Worm (Caenorhabditis elegans) whole organism, young adult: ENCODE measurements around the gene mau-8.

ENCODE experiments used
- B0336.3 ChIP-seq: fragments of 200-800 bp; sonication (Bioruptor generic); IDR thresholded peaks from 2 replicates; pipeline ENCODE4 v1.3.6; 2022; ENCODE audit warnings: missing genetic modification characterization, missing compliant biosample characterization
- C06A6.2 ChIP-seq: fragments of 200-800 bp; sonication (Bioruptor generic); conservative IDR thresholded peaks from 2 replicates; pipeline ENCODE4 v1.3.6; 2022; ENCODE audit warnings: missing genetic modification characterization, missing compliant biosample characterization
- F39B2.1 ChIP-seq: fragments of 200-800 bp; sonication (Bioruptor generic); IDR thresholded peaks from 2 replicates; pipeline ENCODE4 v1.3.6; 2022; ENCODE audit warnings: missing genetic modification reagents, missing genetic modification characterization, missing compliant biosample characterization
- F55B11.4 ChIP-seq: sonication (generic microtip); optimal IDR thresholded peaks from 2 replicates; lab custom pipeline; 2016; ENCODE audit warnings: missing compliant biosample characterization, missing genetic modification characterization, borderline replicate concordance; ENCODE audit not compliant: insufficient read depth
- K12H6.12 ChIP-seq: fragments of 200-800 bp; sonication (Bioruptor generic); optimal IDR thresholded peaks from 2 replicates; lab custom pipeline; 2018; ENCODE audit warnings: mild to moderate bottlenecking, missing genetic modification characterization, missing compliant biosample characterization
- Y53F4B.3 ChIP-seq: fragments of 200-800 bp; sonication (Bioruptor generic); IDR thresholded peaks from 2 replicates; pipeline ENCODE4 v1.3.6; 2022; ENCODE audit warnings: missing genetic modification reagents, missing genetic modification characterization, missing compliant biosample characterization
- Y53G8AR.9 ChIP-seq: fragments of 200-800 bp; sonication (Bioruptor generic); conservative IDR thresholded peaks from 2 replicates; pipeline ENCODE4 v1.3.6; 2022; ENCODE audit warnings: missing genetic modification reagents, missing genetic modification characterization, missing compliant biosample characterization
- Y67H2A.10 ChIP-seq: fragments of 200-800 bp; sonication (Bioruptor generic); conservative IDR thresholded peaks from 2 replicates; pipeline ENCODE4 v1.3.6; 2022; ENCODE audit warnings: missing genetic modification reagents, missing genetic modification characterization, missing compliant biosample characterization
- ZK185.1 ChIP-seq: sonication (generic microtip); optimal IDR thresholded peaks from 2 replicates; lab custom pipeline; 2016; ENCODE audit warnings: mild to moderate bottlenecking, missing genetic modification characterization, missing compliant biosample characterization; ENCODE audit not compliant: poor library complexity, severe bottlenecking
- ama-1 ChIP-seq, 3 experiments: fragments of 150-350 bp in 1 of 3; sonication (generic microtip) in 2 of 3; optimal IDR thresholded peaks; 2 replicates each; lab custom pipeline; 2014 to 2018; ENCODE audit warnings: missing biosample characterization in 2 of 3, missing genetic modification characterization in 2 of 3, missing genetic modification reagents in 2 of 3
- athp-1 ChIP-seq: sonication (generic microtip); optimal IDR thresholded peaks from 2 replicates; lab custom pipeline; 2017; ENCODE audit warnings: mild to moderate bottlenecking, missing genetic modification characterization, missing compliant biosample characterization
- attf-3 ChIP-seq: fragments of 200-800 bp; sonication (Bioruptor generic); conservative IDR thresholded peaks from 2 replicates; pipeline ENCODE4 v1.3.6; 2022; ENCODE audit warnings: missing genetic modification reagents, missing genetic modification characterization, missing compliant biosample characterization
- attf-5 ChIP-seq: fragments of 200-800 bp; sonication (Bioruptor generic); optimal IDR thresholded peaks from 2 replicates; lab custom pipeline; 2018; ENCODE audit warnings: mild to moderate bottlenecking, missing genetic modification characterization, missing compliant biosample characterization
- attf-6 ChIP-seq: fragments of 200-800 bp; sonication (Bioruptor generic); IDR thresholded peaks from 2 replicates; pipeline ENCODE4 v1.3.6; 2022; ENCODE audit warnings: missing genetic modification reagents, missing genetic modification characterization, missing compliant biosample characterization
- bed-1 ChIP-seq: fragments of 200-800 bp; sonication (Bioruptor generic); IDR thresholded peaks from 2 replicates; pipeline ENCODE4 v1.3.6; 2022; ENCODE audit warnings: missing genetic modification reagents, missing genetic modification characterization, missing compliant biosample characterization
- ceh-58 ChIP-seq: fragments of 200-800 bp; sonication (Bioruptor generic); IDR thresholded peaks from 2 replicates; pipeline ENCODE4 v1.3.6; 2022; ENCODE audit warnings: missing genetic modification characterization, missing compliant biosample characterization
- ceh-91 ChIP-seq: fragments of 200-800 bp; sonication (Bioruptor generic); IDR thresholded peaks from 2 replicates; pipeline ENCODE4 v1.3.6; 2022; ENCODE audit warnings: missing genetic modification reagents, missing genetic modification characterization, missing compliant biosample characterization
- dox-1 ChIP-seq: fragments of 200-800 bp; sonication (Bioruptor generic); IDR thresholded peaks from 2 replicates; pipeline ENCODE4 v1.3.6; 2022; ENCODE audit warnings: missing genetic modification reagents, missing genetic modification characterization, missing compliant biosample characterization
- efl-1 ChIP-seq: fragments of 150-350 bp; optimal IDR thresholded peaks from 2 replicates; lab custom pipeline; 2014; ENCODE audit warnings: missing biosample characterization, missing genetic modification reagents, missing genetic modification characterization
- hlh-12 ChIP-seq: sonication (generic microtip); optimal IDR thresholded peaks from 2 replicates; lab custom pipeline; 2016; ENCODE audit warnings: missing genetic modification characterization, missing compliant biosample characterization
- hlh-26 ChIP-seq: fragments of 200-800 bp; sonication (Bioruptor generic); conservative IDR thresholded peaks from 2 replicates; pipeline ENCODE4 v1.3.6; 2022; ENCODE audit warnings: missing genetic modification reagents, missing genetic modification characterization, missing compliant biosample characterization
- hmg-1.2 ChIP-seq: fragments of 200-800 bp; sonication (Bioruptor generic); IDR thresholded peaks from 2 replicates; pipeline ENCODE4 v1.3.6; 2022; ENCODE audit warnings: missing genetic modification reagents, missing genetic modification characterization, missing compliant biosample characterization
- hmg-20 ChIP-seq: fragments of 200-800 bp; sonication (Bioruptor generic); IDR thresholded peaks from 2 replicates; pipeline ENCODE4 v1.3.6; 2022; ENCODE audit warnings: missing genetic modification reagents, missing genetic modification characterization, missing compliant biosample characterization
- let-607 ChIP-seq, 2 experiments: fragments of 200-800 bp in 1 of 2; sonication (Bioruptor generic) in 1 of 2; sonication (generic microtip) in 1 of 2; optimal IDR thresholded peaks; 2 replicates each; lab custom pipeline; 2016 to 2018; ENCODE audit warnings: mild to moderate bottlenecking in 2 of 2, missing compliant biosample characterization in 2 of 2, missing genetic modification characterization in 2 of 2, moderate library complexity in 2 of 2, missing genotype in 1 of 2
- lin-35 ChIP-seq, 3 experiments: fragments of 150-350 bp in 2 of 3; sonication (generic microtip) in 1 of 3; optimal IDR thresholded peaks; 2 replicates each; lab custom pipeline; 2014 to 2018; ENCODE audit warnings: missing biosample characterization in 3 of 3, missing genetic modification characterization in 3 of 3, missing genetic modification reagents in 3 of 3
- lsl-1 ChIP-seq: fragments of 200-800 bp; sonication (Bioruptor generic); optimal IDR thresholded peaks from 2 replicates; lab custom pipeline; 2018; ENCODE audit warnings: mild to moderate bottlenecking, missing genetic modification characterization, moderate library complexity, missing compliant biosample characterization
- madf-10 ChIP-seq: sonication (generic microtip); optimal IDR thresholded peaks from 2 replicates; lab custom pipeline; 2016; ENCODE audit warnings: mild to moderate bottlenecking, missing genetic modification characterization, missing compliant biosample characterization
- mel-28 ChIP-seq: sonication (generic microtip); optimal IDR thresholded peaks from 2 replicates; lab custom pipeline; 2016; ENCODE audit warnings: borderline replicate concordance, mild to moderate bottlenecking, missing genetic modification characterization, missing compliant biosample characterization
- mxl-1 ChIP-seq: sonication (generic microtip); optimal IDR thresholded peaks from 2 replicates; lab custom pipeline; 2016; ENCODE audit warnings: missing genetic modification characterization, missing compliant biosample characterization
- nfya-1 ChIP-seq: sonication (generic microtip); optimal IDR thresholded peaks from 2 replicates; lab custom pipeline; 2017; ENCODE audit warnings: antibody characterized with exemption, missing compliant biosample characterization, missing genetic modification characterization, borderline replicate concordance; ENCODE audit not compliant: insufficient read depth
- nhr-27 ChIP-seq: fragments of 200-800 bp; sonication (Bioruptor generic); optimal IDR thresholded peaks from 2 replicates; lab custom pipeline; 2018; ENCODE audit warnings: mild to moderate bottlenecking, missing genetic modification characterization, moderate library complexity, missing compliant biosample characterization
- nhr-80 ChIP-seq: sonication (generic microtip); optimal IDR thresholded peaks from 2 replicates; lab custom pipeline; 2016; ENCODE audit warnings: missing genetic modification characterization, missing compliant biosample characterization
- sdz-38 ChIP-seq: sonication (generic microtip); optimal IDR thresholded peaks from 2 replicates; lab custom pipeline; 2016; ENCODE audit warnings: missing genotype, missing genetic modification characterization, missing compliant biosample characterization
- snpc-4 ChIP-seq, 5 experiments: fragments of 150-350 bp in 1 of 5; sonication (generic microtip) in 4 of 5; optimal IDR thresholded peaks; 2 replicates each; lab custom pipeline; 2014 to 2018; ENCODE audit warnings: missing genetic modification characterization in 5 of 5, missing biosample characterization in 3 of 5, antibody characterized with exemption in 2 of 5, mild to moderate bottlenecking in 2 of 5, missing compliant biosample characterization in 2 of 5, missing genotype in 2 of 5, moderate library complexity in 2 of 5, missing genetic modification reagents in 1 of 5
- sptf-2 ChIP-seq: fragments of 200-800 bp; sonication (Bioruptor generic); optimal IDR thresholded peaks from 2 replicates; lab custom pipeline; 2018; ENCODE audit warnings: mild to moderate bottlenecking, missing genetic modification characterization, missing compliant biosample characterization
- tbx-9 ChIP-seq: sonication (generic microtip); optimal IDR thresholded peaks from 2 replicates; lab custom pipeline; 2016; ENCODE audit warnings: borderline replicate concordance, missing genetic modification characterization, inconsistent platforms, missing compliant biosample characterization
- unc-62 ChIP-seq: fragments of 150-350 bp; optimal IDR thresholded peaks from 2 replicates; lab custom pipeline; 2014; ENCODE audit warnings: missing biosample characterization, missing genetic modification reagents, missing genetic modification characterization

mau-8 gene

DNA sequence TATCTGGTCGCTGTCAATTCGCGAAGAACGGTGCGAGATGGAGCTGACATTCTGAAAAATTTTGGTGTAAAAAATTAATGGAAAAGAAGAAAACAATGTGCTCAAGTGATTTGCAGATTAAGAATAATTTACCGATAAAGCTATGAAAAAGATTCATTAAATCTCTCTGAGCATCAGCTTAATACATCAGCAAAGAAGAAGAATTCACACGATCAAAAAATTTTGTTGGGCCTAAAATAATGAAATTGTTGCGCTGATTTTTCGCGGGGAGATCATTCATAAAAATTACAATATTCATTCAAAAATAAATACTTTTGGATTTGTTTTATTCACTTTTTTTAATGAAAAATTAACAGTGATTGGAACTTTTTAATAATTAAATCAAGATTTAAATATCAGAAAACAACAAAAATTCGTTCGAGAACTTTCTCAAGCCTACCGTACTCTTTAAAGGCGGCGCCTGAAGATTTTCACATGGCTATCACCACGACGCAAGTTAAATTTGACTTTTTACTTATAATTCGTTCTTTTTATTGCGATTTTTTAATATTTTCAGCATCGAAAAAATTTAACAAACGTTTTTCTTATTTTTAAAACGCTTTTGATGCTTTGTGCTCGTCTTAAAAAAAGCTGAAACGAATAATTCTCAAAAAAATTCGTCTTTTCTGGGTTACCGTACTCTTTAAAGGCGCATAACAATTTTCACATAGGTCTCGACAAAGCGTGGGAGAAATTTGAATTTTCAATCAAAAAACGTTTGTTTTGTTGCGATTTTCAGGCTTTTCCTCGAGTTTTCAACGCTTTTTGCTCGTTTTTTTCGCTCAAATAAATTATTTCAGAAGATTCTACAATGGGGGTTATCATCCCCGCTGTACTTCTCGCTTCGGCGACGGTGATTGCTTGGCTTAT lies 22.9 kb downstream of the mau-8 start, which contains the start of the genes memi-2 and cyp-31A5 (continued):
- TF ChIP-seq lsl-1 (GFP tag; lab: Kevin White, UChicago) (peak; percentile 81), efl-1 (GFP tag; lab: Kevin White, UChicago) (peak; percentile 64), nfya-1 (no peak), mel-28 (tag; lab: Kevin White, UChicago) (no peak), nhr-80 (no peak), snpc-4 (GFP tag; optimal IDR thresholded peaks at IDR 0.05; lab: Kevin White, UChicago) (no peak), snpc-4 (tag; optimal IDR thresholded peaks at IDR 0.05; lab: Kevin White, UChicago) (peak in 1 of 4 experiments; percentile 36), unc-62 (GFP tag; lab: Kevin White, UChicago) (no peak), ceh-91 (GFP tag; lab: Robert Waterston, UW) (0 out of 2 replicates have a peak, but pooled peaks have one; percentile 32), hlh-26 (GFP tag; lab: Robert Waterston, UW) (no peak), ama-1 (optimal IDR thresholded peaks at IDR 0.05; lab: Kevin White, UChicago) (no peak), ama-1 (GFP tag; optimal IDR thresholded peaks at IDR 0.05; lab: Kevin White, UChicago) (no peak), F39B2.1 (GFP tag; lab: Robert Waterston, UW) (no peak), hlh-12 (no peak), dox-1 (GFP tag; lab: Robert Waterston, UW) (no peak), ceh-58 (GFP tag; lab: Robert Waterston, UW) (no peak), attf-5 (no peak)

DNA sequence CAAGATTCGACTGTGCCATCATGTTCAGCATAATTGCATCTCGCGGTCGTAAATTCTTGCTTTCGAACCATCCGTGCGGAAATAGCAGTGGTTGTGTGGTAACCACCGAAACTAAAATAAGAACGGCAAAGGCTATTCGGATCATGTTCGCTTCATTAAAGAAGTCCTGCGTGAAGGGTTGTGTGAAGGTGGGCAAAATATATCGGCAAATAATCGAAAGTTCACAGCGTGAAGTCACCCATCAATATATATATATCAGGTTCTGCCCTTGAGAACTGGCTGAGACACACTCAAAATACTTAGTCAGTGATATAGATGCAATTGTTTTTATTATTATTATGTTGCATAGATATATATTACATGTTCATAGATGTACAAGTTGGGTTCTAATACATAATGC lies 30.2 kb downstream of the mau-8 start, which contains the start of gene Y62E10A.19:
Gene Y62E10A.19 (minus strand): TSS at position 289 of the 400 bp plus-strand sequence.
- TF ChIP-seq Y53F4B.3 (GFP tag; lab: Robert Waterston, UW) (no peak), attf-6 (GFP tag; lab: Robert Waterston, UW) (no peak), sdz-38 (no peak), madf-10 (no peak), lin-35 (GFP tag; optimal IDR thresholded peaks at IDR 0.05; lab: Kevin White, UChicago) (no peak), let-607 (tag; optimal IDR thresholded peaks at IDR 0.05; lab: Kevin White, UChicago) (no peak), B0336.3 (GFP tag; lab: Robert Waterston, UW) (no peak), bed-1 (GFP tag; lab: Robert Waterston, UW) (no peak), efl-1 (GFP tag; lab: Kevin White, UChicago) (no peak), sptf-2 (no peak), K12H6.12 (tag; lab: Kevin White, UChicago) (no peak), C06A6.2 (GFP tag; lab: Robert Waterston, UW) (no peak), nhr-27 (no peak), Y53G8AR.9 (GFP tag; lab: Robert Waterston, UW) (no peak), F55B11.4 (no peak), mxl-1 (no peak), tbx-9 (tag; lab: Kevin White, UChicago) (no peak), ZK185.1 (no peak), attf-3 (GFP tag; lab: Robert Waterston, UW) (no peak)

DNA sequence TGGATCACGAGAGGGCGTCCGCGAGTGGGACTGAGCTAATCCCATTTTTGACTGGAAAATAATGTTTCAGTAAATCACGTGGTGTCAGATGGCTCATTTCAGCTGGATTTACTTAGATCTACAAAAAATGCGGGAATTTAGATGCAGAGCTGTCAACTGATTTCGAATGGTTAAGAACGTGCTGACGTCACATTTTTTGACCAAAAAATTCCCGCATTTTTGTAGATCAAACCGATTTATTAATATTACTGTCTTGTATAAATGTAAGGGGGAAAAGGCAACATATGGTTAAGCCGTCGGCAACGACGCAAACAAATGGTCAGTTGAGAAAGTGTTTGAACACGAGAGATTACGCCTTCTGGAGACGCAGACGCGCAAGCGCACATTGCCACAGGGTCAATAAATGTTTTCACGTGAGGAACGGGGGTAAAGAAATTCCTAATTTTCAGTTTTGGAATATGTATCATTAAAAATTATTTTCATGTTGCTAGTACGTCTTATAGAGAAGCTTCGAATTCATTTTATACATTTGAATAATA lies 35.1 kb downstream of the mau-8 start, which contains the start of gene gcl-1:
Gene gcl-1 (minus strand): TSS at position 51 of the 539 bp plus-strand sequence.
- TF ChIP-seq hmg-20 (no peak), dox-1 (GFP tag; lab: Robert Waterston, UW) (no peak), hmg-1.2 (GFP tag; lab: Robert Waterston, UW) (peak; percentile 28; the same call in 1 of the 2 replicates), efl-1 (GFP tag; lab: Kevin White, UChicago) (no peak), athp-1 (tag; lab: Kevin White, UChicago) (no peak), Y67H2A.10 (GFP tag; lab: Robert Waterston, UW) (no peak)
